Worm (Caenorhabditis elegans): ENCODE measurements around the gene nspc-18.

- TF ChIP-seq tbx-11 (GFP tag; IDR thresholded peaks at IDR 0.05) (no peak), ceh-13 (GFP tag; optimal IDR thresholded peaks at IDR 0.05) (no peak), hmg-4 (GFP tag; optimal IDR thresholded peaks at IDR 0.05) (no peak), ama-1 (optimal IDR thresholded peaks at IDR 0.05) (no peak)
These were observed 49.3 kb downstream of the nspc-18 start for ce11 chrX:14478193-14478592.

All from whole organism, early embryonic.